Fruit fly (Drosophila melanogaster): Measurements from ENCODE around the gene CG6830.

dm6 chr3R:11662617-11663016 is 21.5 kb downstream of the CG6830 start:
- no peak for TF ChIP-seq CG12768 (GFP tag; optimal IDR thresholded peaks at IDR 0.05)
- TF ChIP-seq CG11617 (GFP tag; optimal IDR thresholded peaks at IDR 0.05), result no peak
- TF ChIP-seq kay (GFP tag; ENCODE audit: borderline replicate concordance), result no peak
- no peak for TF ChIP-seq Mnt (GFP tag; optimal IDR thresholded peaks at IDR 0.05)
- no peak for TF ChIP-seq Crg-1 (GFP tag; optimal IDR thresholded peaks at IDR 0.05)
- TF ChIP-seq CG7045 (GFP tag; optimal IDR thresholded peaks at IDR 0.05), result no peak
- TF ChIP-seq CG1620 (GFP tag; optimal IDR thresholded peaks at IDR 0.05), result no peak
- TF ChIP-seq CG14711 (tag; optimal IDR thresholded peaks at IDR 0.05), result no peak
- TF ChIP-seq Hr96 (GFP tag; optimal IDR thresholded peaks at IDR 0.05), result no peak
- no peak for TF ChIP-seq cnc (optimal IDR thresholded peaks at IDR 0.05)
- no peak for TF ChIP-seq CG33017 (tag; optimal IDR thresholded peaks at IDR 0.05)
- TF ChIP-seq CG5204 (GFP tag; optimal IDR thresholded peaks at IDR 0.05), result no peak
- TF ChIP-seq pad (GFP tag; optimal IDR thresholded peaks at IDR 0.05), result no peak
